Fruit fly (Drosophila melanogaster): Measurements from ENCODE around the gene phol.

dm6 chr3L:9502856-9503255 is 46.8 kb upstream of the phol start:
- TF ChIP-seq Blimp-1 (GFP tag; optimal IDR thresholded peaks at IDR 0.05) = no peak
- TF ChIP-seq CG11902 (GFP tag; optimal IDR thresholded peaks at IDR 0.05) = no peak
- no peak for TF ChIP-seq CG15336 (GFP tag; IDR thresholded peaks at IDR 0.05)
- no peak for TF ChIP-seq CG32006 (GFP tag; optimal IDR thresholded peaks at IDR 0.05)
- no peak for TF ChIP-seq Hr4 (GFP tag; optimal IDR thresholded peaks at IDR 0.05)
- TF ChIP-seq acj6 (GFP tag; optimal IDR thresholded peaks at IDR 0.05) = no peak
- no peak for TF ChIP-seq Ets21C (GFP tag; optimal IDR thresholded peaks at IDR 0.05)

All from whole organism, prepupa.